Worm (Caenorhabditis elegans) whole organism, L1 larva: ENCODE measurements around the gene T20D3.6.

Experiments
- C04F5.9 ChIP-seq: sonication (generic microtip); optimal IDR thresholded peaks from 2 replicates; lab custom pipeline; 2016; ENCODE audit warnings: missing genetic modification characterization, missing compliant biosample characterization
- blmp-1 ChIP-seq: fragments of 150-350 bp; optimal IDR thresholded peaks from 2 replicates; lab custom pipeline; 2014; ENCODE audit warnings: missing biosample characterization, missing genetic modification characterization
- ceh-8 ChIP-seq: fragments of 200-800 bp; sonication (Bioruptor generic); optimal IDR thresholded peaks from 2 replicates; lab custom pipeline; 2018; ENCODE audit warnings: mild to moderate bottlenecking, missing genetic modification characterization, moderate library complexity, missing compliant biosample characterization
- dpl-1 ChIP-seq, 3 experiments: fragments of 150-350 bp in 2 of 3; sonication (generic microtip) in 1 of 3; optimal IDR thresholded peaks; 2 replicates each; lab custom pipeline; 2014 to 2017; ENCODE audit warnings: missing biosample characterization in 3 of 3, missing genetic modification characterization in 3 of 3, missing genetic modification reagents in 3 of 3
- dsc-1 ChIP-seq: sonication (generic microtip); optimal IDR thresholded peaks from 2 replicates; lab custom pipeline; 2016; ENCODE audit warnings: mild to moderate bottlenecking, missing genetic modification characterization, missing compliant biosample characterization
- efl-1 ChIP-seq, 4 experiments: fragments of 150-350 bp; optimal IDR thresholded peaks in 3 of 4; peaks in 1 of 4; 1 replicate in 1 of 4; 2 replicates in 3 of 4; lab custom pipeline; 2014; ENCODE audit warnings: missing biosample characterization in 2 of 4, missing genetic modification characterization in 2 of 4, missing genetic modification reagents in 2 of 4
- egl-13 ChIP-seq: sonication (generic microtip); optimal IDR thresholded peaks from 2 replicates; lab custom pipeline; 2016; ENCODE audit warnings: missing genotype, missing genetic modification reagents, missing genetic modification characterization, missing compliant biosample characterization
- elt-3 ChIP-seq, 6 experiments: fragments of 150-350 bp in 1 of 6; sonication (generic microtip); optimal IDR thresholded peaks; 2 replicates each; lab custom pipeline; 2017 to 2018; ENCODE audit warnings: missing biosample characterization in 6 of 6, missing genetic modification characterization in 6 of 6, inconsistent platforms in 1 of 6
- ets-5 ChIP-seq: fragments of 200-800 bp; sonication (Bioruptor generic); IDR thresholded peaks from 2 replicates; pipeline ENCODE4 v1.3.6; 2022; ENCODE audit warnings: missing genetic modification characterization, missing compliant biosample characterization
- fkh-4 ChIP-seq: sonication (generic microtip); optimal IDR thresholded peaks from 2 replicates; lab custom pipeline; 2016; ENCODE audit warnings: missing compliant biosample characterization, missing genetic modification characterization, borderline replicate concordance
- fkh-8 ChIP-seq: sonication (generic microtip); optimal IDR thresholded peaks from 2 replicates; lab custom pipeline; 2016; ENCODE audit warnings: mild to moderate bottlenecking, missing genetic modification characterization, missing compliant biosample characterization
- irx-1 ChIP-seq: sonication (generic microtip); optimal IDR thresholded peaks from 2 replicates; lab custom pipeline; 2016; ENCODE audit warnings: missing genetic modification characterization, missing compliant biosample characterization
- lin-14 ChIP-seq: fragments of 200-800 bp; sonication (Bioruptor generic); optimal IDR thresholded peaks from 2 replicates; lab custom pipeline; 2018; ENCODE audit warnings: mild to moderate bottlenecking, missing genetic modification characterization, moderate library complexity, missing compliant biosample characterization
- lin-15B ChIP-seq: fragments of 150-350 bp; sonication (generic microtip); optimal IDR thresholded peaks from 3 replicates; lab custom pipeline; 2014; ENCODE audit warnings: missing biosample characterization, missing genetic modification characterization
- mep-1 ChIP-seq: fragments of 150-350 bp; optimal IDR thresholded peaks from 2 replicates; lab custom pipeline; 2014; ENCODE audit warnings: missing biosample characterization, missing genetic modification characterization
- nhr-11 ChIP-seq: fragments of 150-350 bp; optimal IDR thresholded peaks from 2 replicates; lab custom pipeline; 2014; ENCODE audit warnings: missing biosample characterization, missing genetic modification characterization
- nhr-20 ChIP-seq: sonication (generic microtip); optimal IDR thresholded peaks from 2 replicates; lab custom pipeline; 2016; ENCODE audit warnings: mild to moderate bottlenecking, missing genetic modification characterization, missing compliant biosample characterization
- nhr-237 ChIP-seq: fragments of 150-350 bp; optimal IDR thresholded peaks from 2 replicates; lab custom pipeline; 2014; ENCODE audit warnings: missing biosample characterization, missing genetic modification characterization
- nhr-71 ChIP-seq: sonication (generic microtip); optimal IDR thresholded peaks from 2 replicates; lab custom pipeline; 2016; ENCODE audit warnings: mild to moderate bottlenecking, missing genetic modification characterization, moderate library complexity, missing compliant biosample characterization
- nhr-76 ChIP-seq: sonication (generic microtip); optimal IDR thresholded peaks from 2 replicates; lab custom pipeline; 2017; ENCODE audit warnings: missing biosample characterization, missing genetic modification characterization
- nhr-84 ChIP-seq: sonication (generic microtip); optimal IDR thresholded peaks from 2 replicates; lab custom pipeline; 2017; ENCODE audit warnings: missing biosample characterization, missing genetic modification characterization
- nhr-85 ChIP-seq: sonication (generic microtip); peaks from one replicate; lab custom pipeline; 2016; ENCODE audit warnings: missing genetic modification characterization, inconsistent platforms, missing compliant biosample characterization
- nhr-90 ChIP-seq: sonication (generic microtip); optimal IDR thresholded peaks from 2 replicates; lab custom pipeline; 2016; ENCODE audit warnings: mild to moderate bottlenecking, missing genetic modification characterization, missing compliant biosample characterization; ENCODE audit not compliant: poor library complexity
- pag-3 ChIP-seq: sonication (generic microtip); optimal IDR thresholded peaks from 2 replicates; lab custom pipeline; 2017; ENCODE audit warnings: missing genetic modification characterization, mild to moderate bottlenecking, missing compliant biosample characterization, antibody characterized with exemption, borderline replicate concordance; ENCODE audit not compliant: insufficient read depth
- skn-1 ChIP-seq: fragments of 150-350 bp; optimal IDR thresholded peaks from 2 replicates; lab custom pipeline; 2014; ENCODE audit warnings: missing biosample characterization, missing genetic modification characterization
- swsn-7 ChIP-seq: sonication (generic microtip); optimal IDR thresholded peaks from 2 replicates; lab custom pipeline; 2016; ENCODE audit warnings: missing genetic modification characterization, missing compliant biosample characterization
- tbx-2 ChIP-seq: sonication (generic microtip); optimal IDR thresholded peaks from 2 replicates; lab custom pipeline; 2016; ENCODE audit warnings: missing genetic modification characterization, missing compliant biosample characterization
- unc-130 ChIP-seq: fragments of 150-350 bp; optimal IDR thresholded peaks from 2 replicates; lab custom pipeline; 2017; ENCODE audit warnings: missing biosample characterization, missing genetic modification characterization, inconsistent platforms
- unc-62 ChIP-seq: fragments of 150-350 bp; optimal IDR thresholded peaks from 2 replicates; lab custom pipeline; 2014; ENCODE audit warnings: missing biosample characterization, missing genetic modification reagents, missing genetic modification characterization
- unc-98 ChIP-seq: fragments of 200-800 bp; sonication (Bioruptor generic); IDR thresholded peaks from 2 replicates; pipeline ENCODE4 v1.3.6; 2022; ENCODE audit warnings: missing genetic modification characterization, missing compliant biosample characterization
- vab-15 ChIP-seq: sonication (generic microtip); optimal IDR thresholded peaks from 2 replicates; lab custom pipeline; 2017; ENCODE audit warnings: missing genotype, mild to moderate bottlenecking, missing genetic modification characterization, missing compliant biosample characterization
- ztf-11 ChIP-seq, 2 experiments: sonication (generic microtip); optimal IDR thresholded peaks; 2 replicates each; lab custom pipeline; 2016 to 2017; ENCODE audit warnings: missing genetic modification characterization in 2 of 2, missing biosample characterization in 1 of 2, missing compliant biosample characterization in 1 of 2

The T20D3.6 gene

ce11 chrIV:9378272-9378671, 39.2 kb upstream of the T20D3.6 start, which contains the start of gene C10C5.4:
Gene C10C5.4, plus strand, starts transcription at chrIV:9378552.
- no peak for TF ChIP-seq nhr-76 (tag; lab: Kevin White, UChicago)
- TF ChIP-seq irx-1 (tag; lab: Kevin White, UChicago) = no peak
- no peak for TF ChIP-seq dsc-1 (tag; lab: Kevin White, UChicago)
- no peak for TF ChIP-seq dpl-1 (GFP tag; optimal IDR thresholded peaks at IDR 0.05; lab: Kevin White, UChicago)
- no peak for TF ChIP-seq pag-3 (tag; lab: Kevin White, UChicago)
- TF ChIP-seq mep-1 (tag; lab: Kevin White, UChicago) = no peak
- TF ChIP-seq nhr-84 (tag; lab: Kevin White, UChicago) = no peak
- no peak for TF ChIP-seq tbx-2 (tag; lab: Kevin White, UChicago)
- no peak for TF ChIP-seq unc-130 (tag; lab: Kevin White, UChicago)
- TF ChIP-seq swsn-7 = no peak
- no peak for TF ChIP-seq fkh-4

ce11 chrIV:9376550-9376949, 37.4 kb upstream of the T20D3.6 start:
- TF ChIP-seq lin-14 = peak; percentile 65
- peak; percentile 39 for TF ChIP-seq blmp-1 (tag; lab: Kevin White, UChicago)
- TF ChIP-seq nhr-85 = peak; percentile 77
- TF ChIP-seq C04F5.9 (tag; lab: Kevin White, UChicago) = no peak
- peak in 5 of 6 experiments; percentile 75 to 89 (median 82) for TF ChIP-seq elt-3 (tag; optimal IDR thresholded peaks at IDR 0.05; lab: Kevin White, UChicago)
- no peak for TF ChIP-seq nhr-11 (tag; lab: Kevin White, UChicago)
- no peak for TF ChIP-seq nhr-237
- no peak for TF ChIP-seq ceh-8 (GFP tag; lab: Kevin White, UChicago)
- peak; percentile 17 for TF ChIP-seq nhr-20 (tag; lab: Kevin White, UChicago)
- TF ChIP-seq nhr-90 (tag; lab: Kevin White, UChicago) = no peak
- peak; percentile 19 for TF ChIP-seq nhr-71 (tag; lab: Kevin White, UChicago)
- TF ChIP-seq vab-15 (tag; lab: Kevin White, UChicago) = no peak
- TF ChIP-seq, all 84 proteins: peak for 6

DNA sequence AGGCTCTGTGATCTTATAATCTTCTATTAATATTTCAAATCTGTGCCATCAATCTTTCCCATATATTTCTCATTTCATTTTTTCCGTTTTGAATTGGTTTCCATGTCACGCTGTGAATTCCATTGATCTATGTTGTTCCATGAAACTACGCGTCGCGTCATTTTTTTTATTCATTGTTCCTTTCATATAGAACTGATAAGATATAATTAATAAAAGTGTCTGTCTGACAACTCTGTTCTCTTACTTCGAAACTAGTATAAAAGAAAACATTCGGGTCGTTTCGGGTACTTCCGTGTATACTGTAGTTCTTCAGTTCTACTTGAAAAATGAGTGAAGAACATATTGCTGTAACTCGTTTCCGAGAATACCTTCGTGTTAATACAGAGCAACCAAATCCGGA, 35.4 kb upstream of the T20D3.6 start, which contains the start of gene C10C5.3:
C10C5.3 (plus strand) TSS at position 301 of the 400 bp plus-strand sequence.
- TF ChIP-seq nhr-76 (tag; lab: Kevin White, UChicago) (no peak), nhr-11 (tag; lab: Kevin White, UChicago) (no peak), egl-13 (tag; lab: Kevin White, UChicago) (no peak), unc-98 (GFP tag; lab: Robert Waterston, UW) (no peak), lin-15B (tag; lab: Kevin White, UChicago) (no peak), ztf-11 (tag; optimal IDR thresholded peaks at IDR 0.05; lab: Kevin White, UChicago) (no peak), nhr-20 (tag; lab: Kevin White, UChicago) (no peak), fkh-8 (no peak), unc-62 (no peak), ets-5 (GFP tag; lab: Robert Waterston, UW) (no peak)

DNA sequence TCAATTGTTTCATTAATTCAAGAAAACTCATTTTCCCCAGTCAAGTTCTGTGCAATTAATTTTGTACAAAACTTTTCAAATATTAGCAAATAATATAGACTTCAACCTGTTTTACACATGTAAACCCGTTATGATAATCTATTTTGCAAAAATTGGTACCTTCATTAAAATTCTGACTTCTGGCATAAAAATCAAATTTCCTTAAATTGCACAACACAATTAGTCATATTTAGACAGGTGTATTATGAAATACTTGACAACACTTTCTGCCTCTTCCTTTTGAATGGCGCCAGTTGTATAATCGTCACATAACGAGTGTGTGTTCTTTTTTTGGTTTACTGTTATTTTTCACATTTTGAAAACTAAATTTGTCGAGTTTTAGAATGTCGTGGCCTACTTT, 32.0 kb upstream of the T20D3.6 start, which contains the start of gene fbxc-58:
fbxc-58 (plus strand) TSS at position 383 of the 400 bp plus-strand sequence.
- TF ChIP-seq efl-1 (optimal IDR thresholded peaks at IDR 0.05; lab: Kevin White, UChicago) = no peak
- peak in 1 of 2 experiments; percentile 45 for TF ChIP-seq efl-1 (GFP tag; optimal IDR thresholded peaks at IDR 0.05 in 1 of 2; lab: Kevin White, UChicago)
- TF ChIP-seq skn-1 (tag; lab: Kevin White, UChicago) = peak; percentile 46
- no peak for TF ChIP-seq nhr-84 (tag; lab: Kevin White, UChicago)
